Fruit fly (Drosophila melanogaster) whole organism, embryonic: Measurements from ENCODE around the gene CG7611.
A peak's percentile ranks its signal among the peaks of the same experiment; 100 is the strongest.

Source experiments
- Antp ChIP-seq: fragments of 200-800 bp; sonication (Bioruptor generic); optimal IDR thresholded peaks from 3 replicates; lab custom pipeline; 2016; ENCODE audit warnings: missing biosample characterization, missing genetic modification characterization
- CG10267 ChIP-seq: fragments of 200-800 bp; sonication (Bioruptor generic); optimal IDR thresholded peaks from 2 replicates; lab custom pipeline; 2018; ENCODE audit warnings: missing biosample characterization, mild to moderate bottlenecking, missing genetic modification characterization, moderate library complexity
- CG10431 ChIP-seq: fragments of 200-800 bp; sonication (Bioruptor generic); optimal IDR thresholded peaks from 3 replicates; lab custom pipeline; 2018; ENCODE audit warnings: missing biosample characterization, mild to moderate bottlenecking, missing genetic modification characterization
- CG11093 ChIP-seq: fragments of 200-800 bp; sonication (Bioruptor generic); IDR thresholded peaks from 3 replicates; pipeline ENCODE4 v1.3.6; 2022; ENCODE audit warnings: missing biosample characterization, missing genetic modification characterization
- CG11247 ChIP-seq: fragments of 200-800 bp; sonication (Bioruptor generic); IDR thresholded peaks from 2 replicates; pipeline ENCODE4 v1.3.6; 2022; ENCODE audit warnings: missing biosample characterization, missing genetic modification characterization
- CG11398 ChIP-seq: fragments of 200-800 bp; sonication (Bioruptor generic); optimal IDR thresholded peaks from 2 replicates; lab custom pipeline; 2016; ENCODE audit warnings: missing biosample characterization, missing genetic modification characterization
- CG12769 ChIP-seq: fragments of 200-800 bp; sonication (Bioruptor generic); optimal IDR thresholded peaks from 2 replicates; lab custom pipeline; 2019; ENCODE audit warnings: missing biosample characterization, mild to moderate bottlenecking, missing genetic modification characterization, moderate library complexity
- CG13624 ChIP-seq: fragments of 200-800 bp; sonication (Bioruptor generic); optimal IDR thresholded peaks from 2 replicates; lab custom pipeline; 2016; ENCODE audit warnings: missing biosample characterization, missing genetic modification characterization
- CG13894 ChIP-seq: fragments of 200-800 bp; sonication (Bioruptor generic); optimal IDR thresholded peaks from 3 replicates; lab custom pipeline; 2018; ENCODE audit warnings: missing biosample characterization, mild to moderate bottlenecking, missing genetic modification characterization, moderate library complexity
- CG15011 ChIP-seq: fragments of 200-800 bp; sonication (Bioruptor generic); optimal IDR thresholded peaks from 3 replicates; lab custom pipeline; 2018; ENCODE audit warnings: missing biosample characterization, mild to moderate bottlenecking, missing genetic modification characterization
- CG15073 ChIP-seq: fragments of 200-800 bp; sonication (Bioruptor generic); optimal IDR thresholded peaks from 2 replicates; lab custom pipeline; 2016; ENCODE audit warnings: missing biosample characterization, missing genetic modification characterization
- CG1529 ChIP-seq: fragments of 200-800 bp; sonication (Bioruptor generic); optimal IDR thresholded peaks from 3 replicates; lab custom pipeline; 2018; ENCODE audit warnings: missing biosample characterization, missing genetic modification characterization
- CG15479 ChIP-seq: fragments of 200-800 bp; sonication (Bioruptor generic); optimal IDR thresholded peaks from 3 replicates; lab custom pipeline; 2019; ENCODE audit warnings: missing biosample characterization, mild to moderate bottlenecking, missing genetic modification characterization, moderate library complexity
- CG1647 ChIP-seq: fragments of 200-800 bp; sonication (Bioruptor generic); optimal IDR thresholded peaks from 3 replicates; lab custom pipeline; 2016; ENCODE audit warnings: missing biosample characterization, missing genetic modification characterization
- CG18619 ChIP-seq: fragments of 200-800 bp; sonication (Bioruptor generic); optimal IDR thresholded peaks from 3 replicates; lab custom pipeline; 2017; ENCODE audit warnings: missing biosample characterization, mild to moderate bottlenecking, missing genetic modification characterization
- CG30403 ChIP-seq: fragments of 200-800 bp; sonication (Bioruptor generic); optimal IDR thresholded peaks from 3 replicates; lab custom pipeline; 2016; ENCODE audit warnings: missing biosample characterization, missing genetic modification characterization
- CG30431 ChIP-seq: fragments of 200-800 bp; sonication (Bioruptor generic); optimal IDR thresholded peaks from 2 replicates; lab custom pipeline; 2017; ENCODE audit warnings: missing biosample characterization, missing genetic modification characterization
- CG4328 ChIP-seq: fragments of 200-800 bp; sonication (Bioruptor generic); optimal IDR thresholded peaks from 3 replicates; lab custom pipeline; 2017; ENCODE audit warnings: missing biosample characterization, missing genetic modification reagents, missing genetic modification characterization
- CG43689 ChIP-seq: fragments of 200-800 bp; sonication (Bioruptor generic); IDR thresholded peaks from 2 replicates; pipeline ENCODE4 v1.3.6; 2022; ENCODE audit warnings: missing biosample characterization, missing genetic modification characterization
- CG8478 ChIP-seq: fragments of >200 bp; optimal IDR thresholded peaks from 2 replicates; lab custom pipeline; 2018
- CG8765 ChIP-seq: fragments of 200-800 bp; sonication (Bioruptor generic); IDR thresholded peaks from 2 replicates; pipeline ENCODE4 v1.3.6; 2022; ENCODE audit warnings: missing biosample characterization, missing genetic modification characterization
- CG9797 ChIP-seq: fragments of 200-800 bp; sonication (Bioruptor generic); optimal IDR thresholded peaks from 3 replicates; lab custom pipeline; 2018; ENCODE audit warnings: missing biosample characterization, mild to moderate bottlenecking, missing genetic modification characterization
- Doc3 ChIP-seq: fragments of 200-800 bp; sonication (Bioruptor generic); IDR thresholded peaks from 3 replicates; pipeline ENCODE4 v1.3.6; 2022; ENCODE audit warnings: missing biosample characterization, missing genetic modification characterization; ENCODE audit not compliant: partially characterized antibody
- Elba2 ChIP-seq: fragments of 200-800 bp; sonication (Bioruptor generic); optimal IDR thresholded peaks from 3 replicates; lab custom pipeline; 2016; ENCODE audit warnings: missing biosample characterization, missing genetic modification characterization
- GATAe ChIP-seq: fragments of 200-800 bp; sonication (Bioruptor generic); conservative IDR thresholded peaks from 2 replicates; pipeline ENCODE4 v1.3.6; 2022; ENCODE audit warnings: missing biosample characterization, missing genetic modification characterization
- MBD-R2 ChIP-seq: fragments of 200-800 bp; sonication (Bioruptor generic); IDR thresholded peaks from 2 replicates; pipeline ENCODE4 v1.3.6; 2022; ENCODE audit warnings: missing biosample characterization, missing genetic modification characterization
- Sin3A ChIP-seq: fragments of >200 bp; optimal IDR thresholded peaks from 2 replicates; lab custom pipeline; 2018
- Sox102F ChIP-seq: fragments of 200-800 bp; sonication (Bioruptor generic); optimal IDR thresholded peaks from 2 replicates; lab custom pipeline; 2018; ENCODE audit warnings: missing biosample characterization, mild to moderate bottlenecking, missing genetic modification characterization, moderate library complexity
- Taf1 ChIP-seq: fragments of 200-800 bp; sonication (Bioruptor generic); IDR thresholded peaks from 2 replicates; pipeline ENCODE4 v1.3.6; 2022; ENCODE audit warnings: missing biosample characterization, missing genetic modification characterization
- amos ChIP-seq: fragments of 200-800 bp; sonication (Bioruptor generic); IDR thresholded peaks from 2 replicates; pipeline ENCODE4 v1.3.6; 2022; ENCODE audit warnings: missing biosample characterization, missing genetic modification characterization; ENCODE audit not compliant: partially characterized antibody
- aop ChIP-seq: fragments of 200-800 bp; sonication (Bioruptor generic); IDR thresholded peaks from 2 replicates; pipeline ENCODE4 v1.3.6; 2022; ENCODE audit warnings: missing biosample characterization, missing genetic modification characterization
- cad ChIP-seq: fragments of >200 bp; optimal IDR thresholded peaks from 2 replicates; lab custom pipeline; 2017; ENCODE audit warnings: missing biosample characterization, missing genetic modification characterization
- chn ChIP-seq: fragments of 200-800 bp; sonication (Bioruptor generic); optimal IDR thresholded peaks from 2 replicates; lab custom pipeline; 2016; ENCODE audit warnings: missing biosample characterization, missing genetic modification characterization
- crp ChIP-seq, 2 experiments: fragments of 200-800 bp; sonication (Bioruptor generic); optimal IDR thresholded peaks; 2 replicates in 1 of 2; 3 replicates in 1 of 2; lab custom pipeline; 2017; ENCODE audit warnings: missing biosample characterization in 2 of 2, missing genetic modification characterization in 2 of 2, mild to moderate bottlenecking in 1 of 2, moderate library complexity in 1 of 2
- ewg ChIP-seq: fragments of 200-800 bp; sonication (Bioruptor generic); optimal IDR thresholded peaks from 3 replicates; lab custom pipeline; 2017; ENCODE audit warnings: mild to moderate bottlenecking, missing biosample characterization, missing genetic modification reagents, missing genetic modification characterization
- h ChIP-seq: fragments of >200 bp; optimal IDR thresholded peaks from 2 replicates; lab custom pipeline; 2017
- hb ChIP-seq: fragments of 200-800 bp; sonication (Bioruptor generic); IDR thresholded peaks from 3 replicates; pipeline ENCODE4 v1.3.6; 2022; ENCODE audit warnings: missing biosample characterization, missing genetic modification characterization; ENCODE audit not compliant: partially characterized antibody
- hth ChIP-seq: fragments of >200 bp; optimal IDR thresholded peaks from 2 replicates; lab custom pipeline; 2017; ENCODE audit warnings: inconsistent platforms
- jigr1 ChIP-seq: fragments of 200-800 bp; sonication (Bioruptor generic); IDR thresholded peaks from 3 replicates; pipeline ENCODE4 v1.3.6; 2022; ENCODE audit warnings: missing biosample characterization, missing genetic modification characterization
- kni ChIP-seq: fragments of 200-800 bp; sonication (Bioruptor generic); optimal IDR thresholded peaks from 3 replicates; lab custom pipeline; 2017; ENCODE audit warnings: mild to moderate bottlenecking, missing biosample characterization, missing genetic modification reagents, missing genetic modification characterization
- maf-S ChIP-seq: fragments of 200-800 bp; sonication (Bioruptor generic); optimal IDR thresholded peaks from 2 replicates; lab custom pipeline; 2016; ENCODE audit warnings: missing biosample characterization, missing genetic modification characterization
- nau ChIP-seq: fragments of 200-800 bp; sonication (Bioruptor generic); optimal IDR thresholded peaks from 3 replicates; lab custom pipeline; 2017; ENCODE audit warnings: missing biosample characterization, mild to moderate bottlenecking, missing genetic modification characterization, missing genetic modification reagents
- odd ChIP-seq: fragments of 200-800 bp; sonication (Bioruptor generic); optimal IDR thresholded peaks from 2 replicates; lab custom pipeline; 2017; ENCODE audit warnings: missing biosample characterization, mild to moderate bottlenecking, missing genetic modification characterization
- pnt ChIP-seq: fragments of 200-800 bp; sonication (Bioruptor generic); optimal IDR thresholded peaks from 3 replicates; lab custom pipeline; 2016; ENCODE audit warnings: missing biosample characterization, missing genetic modification characterization
- prd ChIP-seq, 3 experiments: fragments of >200 bp in 2 of 3; fragments of 200-800 bp in 1 of 3; sonication (Bioruptor generic) in 1 of 3; optimal IDR thresholded peaks in 2 of 3; IDR thresholded peaks in 1 of 3; 2 replicates in 2 of 3; 3 replicates in 1 of 3; pipeline versions ENCODE4 v1.3.6 to Lab custom; 2017 to 2022; ENCODE audit warnings: missing biosample characterization in 1 of 3, missing genetic modification characterization in 1 of 3
- scrt ChIP-seq: fragments of 200-800 bp; sonication (Bioruptor generic); optimal IDR thresholded peaks from 2 replicates; lab custom pipeline; 2018; ENCODE audit warnings: missing biosample characterization, mild to moderate bottlenecking, missing genetic modification characterization, moderate library complexity
- sob ChIP-seq: fragments of 200-800 bp; sonication (Bioruptor generic); IDR thresholded peaks from 2 replicates; pipeline ENCODE4 v1.3.6; 2022; ENCODE audit warnings: missing biosample characterization, missing genetic modification characterization
- stwl ChIP-seq: fragments of 200-800 bp; sonication (Bioruptor generic); optimal IDR thresholded peaks from 3 replicates; lab custom pipeline; 2018; ENCODE audit warnings: missing biosample characterization, mild to moderate bottlenecking, missing genetic modification characterization, moderate library complexity
- tin ChIP-seq: fragments of 200-800 bp; sonication (Bioruptor generic); optimal IDR thresholded peaks from 3 replicates; lab custom pipeline; 2016; ENCODE audit warnings: missing biosample characterization, missing genetic modification characterization
- toy ChIP-seq: fragments of 200-800 bp; sonication (Bioruptor generic); IDR thresholded peaks from 2 replicates; pipeline ENCODE4 v1.3.6; 2022; ENCODE audit warnings: missing biosample characterization, missing genetic modification characterization
- vfl ChIP-seq: fragments of 200-800 bp; sonication (Bioruptor generic); optimal IDR thresholded peaks from 2 replicates; lab custom pipeline; 2016; ENCODE audit warnings: missing biosample characterization, missing genetic modification characterization
- z ChIP-seq: fragments of 200-800 bp; sonication (Bioruptor generic); IDR thresholded peaks from 3 replicates; pipeline ENCODE4 v1.3.6; 2022; ENCODE audit warnings: missing biosample characterization, missing genetic modification characterization
- zf30C ChIP-seq: fragments of 200-800 bp; sonication (Bioruptor generic); optimal IDR thresholded peaks from 3 replicates; lab custom pipeline; 2018; ENCODE audit warnings: missing biosample characterization, mild to moderate bottlenecking, missing genetic modification characterization

CG7611 gene

DNA sequence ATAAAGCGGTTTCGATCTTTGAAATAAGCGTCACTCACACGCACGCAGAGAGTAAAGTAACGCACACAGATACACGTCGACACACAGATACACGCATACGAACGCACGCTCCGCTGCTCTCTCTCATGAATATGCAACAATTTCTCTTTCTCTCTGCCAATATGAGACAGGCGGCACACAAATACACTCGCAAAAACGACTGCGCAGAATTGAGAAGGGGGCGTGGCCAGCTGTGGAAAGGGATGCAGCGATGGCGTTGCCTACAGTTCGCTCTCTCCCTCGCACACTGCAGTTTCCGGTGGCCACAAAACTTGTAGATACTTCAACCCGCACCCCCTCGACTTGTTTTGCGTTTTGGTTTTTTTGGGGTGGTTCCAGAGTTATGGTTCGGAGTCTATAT lies 43.4 kb upstream of the CG7611 start (continued):
- TF ChIP-seq ewg (GFP tag; lab: Kevin White, UChicago): peak; percentile 96
- no peak for TF ChIP-seq Elba2 (GFP tag; lab: Kevin White, UChicago)
- no peak for TF ChIP-seq vfl
- peak; percentile 5 for TF ChIP-seq CG11398 (GFP tag; lab: Kevin White, UChicago)
- no peak for TF ChIP-seq pnt (GFP tag; lab: Kevin White, UChicago)
- TF ChIP-seq GATAe (GFP tag; lab: Robert Waterston, UW): no peak
- no peak for TF ChIP-seq maf-S (GFP tag; lab: Kevin White, UChicago)
- no peak for TF ChIP-seq chn (GFP tag; lab: Kevin White, UChicago)
- no peak for TF ChIP-seq CG15011 (GFP tag; lab: Kevin White, UChicago)
- TF ChIP-seq CG11247 (GFP tag; lab: Robert Waterston, UW): no peak
- TF ChIP-seq nau (GFP tag; lab: Kevin White, UChicago): no peak
- TF ChIP-seq CG18619 (GFP tag; lab: Kevin White, UChicago): no peak
- TF ChIP-seq CG43689 (GFP tag; lab: Robert Waterston, UW): no peak
- TF ChIP-seq CG11093 (GFP tag; lab: Robert Waterston, UW): no peak
- TF ChIP-seq CG13894 (tag; lab: Kevin White, UChicago): no peak
- no peak for TF ChIP-seq h (lab: Kevin White, UChicago)
- TF ChIP-seq Sin3A (lab: Kevin White, UChicago): no peak
- no peak for TF ChIP-seq CG12769 (tag; lab: Kevin White, UChicago)
- no peak for TF ChIP-seq CG9797
- peak; percentile 37; the same call in 1 of the 3 replicates for TF ChIP-seq z (GFP tag; lab: Robert Waterston, UW)
- TF ChIP-seq hth: no peak
- peak; percentile 67 for TF ChIP-seq kni (GFP tag; lab: Kevin White, UChicago)
- no peak for TF ChIP-seq tin (GFP tag; lab: Kevin White, UChicago)
- TF ChIP-seq CG1647 (GFP tag; lab: Kevin White, UChicago): no peak
- TF ChIP-seq CG30403: no peak
- TF ChIP-seq Antp: no peak
- TF ChIP-seq amos (GFP tag; lab: Robert Waterston, UW): no peak
- TF ChIP-seq MBD-R2 (GFP tag; lab: Robert Waterston, UW): no peak
- TF ChIP-seq toy (GFP tag; lab: Robert Waterston, UW): no peak
- no peak for TF ChIP-seq Taf1 (GFP tag; lab: Robert Waterston, UW)
- peak; percentile 50 for TF ChIP-seq CG1529 (GFP tag; lab: Kevin White, UChicago)
- 0 out of 2 replicates have a peak, but pooled peaks have one; percentile 11 for TF ChIP-seq sob (GFP tag; lab: Robert Waterston, UW)
- TF ChIP-seq cad (GFP tag; lab: Kevin White, UChicago): no peak
- peak; percentile 91 for TF ChIP-seq CG8478 (lab: Kevin White, UChicago)
- TF ChIP-seq CG10267 (tag; lab: Kevin White, UChicago): no peak
- TF ChIP-seq CG13624 (GFP tag; lab: Kevin White, UChicago): no peak
- peak; percentile 83 for TF ChIP-seq zf30C (GFP tag; lab: Kevin White, UChicago)
- no peak for TF ChIP-seq CG8765 (GFP tag; lab: Robert Waterston, UW)
- no peak for TF ChIP-seq CG15073 (GFP tag; lab: Kevin White, UChicago)
- TF ChIP-seq Sox102F (GFP tag; lab: Kevin White, UChicago): no peak
- peak; percentile 55 for TF ChIP-seq odd (GFP tag; lab: Kevin White, UChicago)
- TF ChIP-seq prd (optimal IDR thresholded peaks at IDR 0.05; lab: Kevin White, UChicago): no peak
- peak; percentile 32; the same call in 1 of the 3 replicates for TF ChIP-seq prd (GFP tag; IDR thresholded peaks at IDR 0.05; lab: Robert Waterston, UW)
- peak; percentile 60 for TF ChIP-seq scrt (GFP tag; lab: Kevin White, UChicago)
- no peak for TF ChIP-seq hb (GFP tag; lab: Robert Waterston, UW)
- peak; percentile 73 for TF ChIP-seq CG10431 (GFP tag; lab: Kevin White, UChicago)
- TF ChIP-seq stwl: no peak
- TF ChIP-seq CG15479 (GFP tag; lab: Kevin White, UChicago): no peak
- peak; percentile 67 for TF ChIP-seq aop (GFP tag; lab: Robert Waterston, UW)
- no peak for TF ChIP-seq crp (GFP tag; optimal IDR thresholded peaks at IDR 0.05; lab: Kevin White, UChicago)
- peak; percentile 18 for TF ChIP-seq CG4328 (GFP tag; lab: Kevin White, UChicago)
- TF ChIP-seq jigr1: no peak
- no peak for TF ChIP-seq Doc3 (GFP tag; lab: Robert Waterston, UW)
- TF ChIP-seq CG30431 (GFP tag; lab: Kevin White, UChicago): no peak
